Worm (Caenorhabditis elegans) whole organism, young adult: Measurements from ENCODE around the gene T28F3.8.
A peak's percentile ranks its signal among the peaks of the same experiment; 100 is the strongest.

Source experiments
- B0019.2 ChIP-seq: fragments of 200-800 bp; sonication (Bioruptor generic); conservative IDR thresholded peaks from 2 replicates; pipeline ENCODE4 v1.3.6; 2022; ENCODE audit warnings: missing genetic modification reagents, missing genetic modification characterization, missing compliant biosample characterization
- B0261.1 ChIP-seq: sonication (generic microtip); optimal IDR thresholded peaks from 2 replicates; lab custom pipeline; 2016; ENCODE audit warnings: mild to moderate bottlenecking, missing genetic modification characterization, moderate library complexity, missing compliant biosample characterization
- B0336.3 ChIP-seq: fragments of 200-800 bp; sonication (Bioruptor generic); IDR thresholded peaks from 2 replicates; pipeline ENCODE4 v1.3.6; 2022; ENCODE audit warnings: missing genetic modification characterization, missing compliant biosample characterization
- C06A6.2 ChIP-seq: fragments of 200-800 bp; sonication (Bioruptor generic); conservative IDR thresholded peaks from 2 replicates; pipeline ENCODE4 v1.3.6; 2022; ENCODE audit warnings: missing genetic modification characterization, missing compliant biosample characterization
- F33H1.4 ChIP-seq: fragments of 200-800 bp; sonication (Bioruptor generic); IDR thresholded peaks from 2 replicates; pipeline ENCODE4 v1.3.6; 2022; ENCODE audit warnings: missing genetic modification reagents, missing genetic modification characterization, missing compliant biosample characterization
- F52B5.7 ChIP-seq: sonication (generic microtip); optimal IDR thresholded peaks from 2 replicates; lab custom pipeline; 2016; ENCODE audit warnings: mild to moderate bottlenecking, missing genetic modification characterization, missing compliant biosample characterization
- K11D2.4 ChIP-seq: fragments of 200-800 bp; sonication (Bioruptor generic); IDR thresholded peaks from 2 replicates; pipeline ENCODE4 v1.3.6; 2022; ENCODE audit warnings: missing genetic modification reagents, missing genetic modification characterization, missing compliant biosample characterization
- T07F8.4 ChIP-seq: sonication (generic microtip); optimal IDR thresholded peaks from 2 replicates; lab custom pipeline; 2016; ENCODE audit warnings: mild to moderate bottlenecking, missing genetic modification characterization, moderate library complexity, missing compliant biosample characterization
- Y67H2A.10 ChIP-seq: fragments of 200-800 bp; sonication (Bioruptor generic); conservative IDR thresholded peaks from 2 replicates; pipeline ENCODE4 v1.3.6; 2022; ENCODE audit warnings: missing genetic modification reagents, missing genetic modification characterization, missing compliant biosample characterization
- ZK185.1 ChIP-seq: sonication (generic microtip); optimal IDR thresholded peaks from 2 replicates; lab custom pipeline; 2016; ENCODE audit warnings: mild to moderate bottlenecking, missing genetic modification characterization, missing compliant biosample characterization; ENCODE audit not compliant: poor library complexity, severe bottlenecking
- akir-1 ChIP-seq: fragments of 200-800 bp; sonication (Bioruptor generic); optimal IDR thresholded peaks from 2 replicates; lab custom pipeline; 2018; ENCODE audit warnings: mild to moderate bottlenecking, missing genetic modification characterization, moderate library complexity, missing compliant biosample characterization
- aptf-3 ChIP-seq: fragments of 200-800 bp; sonication (Bioruptor generic); IDR thresholded peaks from 2 replicates; pipeline ENCODE4 v1.3.6; 2022; ENCODE audit warnings: missing genetic modification characterization, missing compliant biosample characterization
- athp-1 ChIP-seq: sonication (generic microtip); optimal IDR thresholded peaks from 2 replicates; lab custom pipeline; 2017; ENCODE audit warnings: mild to moderate bottlenecking, missing genetic modification characterization, missing compliant biosample characterization
- attf-5 ChIP-seq: fragments of 200-800 bp; sonication (Bioruptor generic); optimal IDR thresholded peaks from 2 replicates; lab custom pipeline; 2018; ENCODE audit warnings: mild to moderate bottlenecking, missing genetic modification characterization, missing compliant biosample characterization
- attf-6 ChIP-seq: fragments of 200-800 bp; sonication (Bioruptor generic); IDR thresholded peaks from 2 replicates; pipeline ENCODE4 v1.3.6; 2022; ENCODE audit warnings: missing genetic modification reagents, missing genetic modification characterization, missing compliant biosample characterization
- bed-1 ChIP-seq: fragments of 200-800 bp; sonication (Bioruptor generic); IDR thresholded peaks from 2 replicates; pipeline ENCODE4 v1.3.6; 2022; ENCODE audit warnings: missing genetic modification reagents, missing genetic modification characterization, missing compliant biosample characterization
- cebp-2 ChIP-seq: fragments of 200-800 bp; sonication (Bioruptor generic); IDR thresholded peaks from 2 replicates; pipeline ENCODE4 v1.3.6; 2022; ENCODE audit warnings: missing genetic modification characterization, missing compliant biosample characterization
- ceh-100 ChIP-seq: fragments of 200-800 bp; sonication (Bioruptor generic); IDR thresholded peaks from 2 replicates; pipeline ENCODE4 v1.3.6; 2022; ENCODE audit warnings: missing genetic modification reagents, missing genetic modification characterization, missing compliant biosample characterization
- ceh-40 ChIP-seq: fragments of 200-800 bp; sonication (Bioruptor generic); IDR thresholded peaks from 2 replicates; pipeline ENCODE4 v1.3.6; 2022; ENCODE audit warnings: missing genetic modification characterization, missing compliant biosample characterization
- ceh-58 ChIP-seq: fragments of 200-800 bp; sonication (Bioruptor generic); IDR thresholded peaks from 2 replicates; pipeline ENCODE4 v1.3.6; 2022; ENCODE audit warnings: missing genetic modification characterization, missing compliant biosample characterization
- ceh-91 ChIP-seq: fragments of 200-800 bp; sonication (Bioruptor generic); IDR thresholded peaks from 2 replicates; pipeline ENCODE4 v1.3.6; 2022; ENCODE audit warnings: missing genetic modification reagents, missing genetic modification characterization, missing compliant biosample characterization
- chd-7 ChIP-seq: sonication (generic microtip); optimal IDR thresholded peaks from 2 replicates; lab custom pipeline; 2016; ENCODE audit warnings: mild to moderate bottlenecking, missing genetic modification characterization, moderate library complexity, missing compliant biosample characterization
- dox-1 ChIP-seq: fragments of 200-800 bp; sonication (Bioruptor generic); IDR thresholded peaks from 2 replicates; pipeline ENCODE4 v1.3.6; 2022; ENCODE audit warnings: missing genetic modification reagents, missing genetic modification characterization, missing compliant biosample characterization
- dpff-1 ChIP-seq: sonication (generic microtip); optimal IDR thresholded peaks from 2 replicates; lab custom pipeline; 2017; ENCODE audit warnings: mild to moderate bottlenecking, missing genetic modification characterization, missing compliant biosample characterization
- dpl-1 ChIP-seq: fragments of 150-350 bp; optimal IDR thresholded peaks from 2 replicates; lab custom pipeline; 2014; ENCODE audit warnings: missing biosample characterization, missing genetic modification reagents, missing genetic modification characterization
- hlh-26 ChIP-seq: fragments of 200-800 bp; sonication (Bioruptor generic); conservative IDR thresholded peaks from 2 replicates; pipeline ENCODE4 v1.3.6; 2022; ENCODE audit warnings: missing genetic modification reagents, missing genetic modification characterization, missing compliant biosample characterization
- hsf-1 ChIP-seq: fragments of 200-800 bp; sonication (Bioruptor generic); IDR thresholded peaks from 2 replicates; pipeline ENCODE4 v1.3.6; 2022; ENCODE audit warnings: missing genetic modification reagents, missing genetic modification characterization, missing compliant biosample characterization
- let-526 ChIP-seq: fragments of 200-800 bp; sonication (Bioruptor generic); IDR thresholded peaks from 2 replicates; pipeline ENCODE4 v1.3.6; 2022; ENCODE audit warnings: missing genetic modification reagents, missing genetic modification characterization, missing compliant biosample characterization
- lin-35 ChIP-seq, 3 experiments: fragments of 150-350 bp in 2 of 3; sonication (generic microtip) in 1 of 3; optimal IDR thresholded peaks; 2 replicates each; lab custom pipeline; 2014 to 2018; ENCODE audit warnings: missing biosample characterization in 3 of 3, missing genetic modification characterization in 3 of 3, missing genetic modification reagents in 3 of 3
- lin-40 ChIP-seq: sonication (generic microtip); optimal IDR thresholded peaks from 2 replicates; lab custom pipeline; 2016; ENCODE audit warnings: missing genetic modification characterization, mild to moderate bottlenecking, missing compliant biosample characterization, missing genotype, missing genetic modification reagents
- lir-1 ChIP-seq: fragments of 200-800 bp; sonication (Bioruptor generic); conservative IDR thresholded peaks from 2 replicates; pipeline ENCODE4 v1.3.6; 2022; ENCODE audit warnings: missing genetic modification reagents, missing genetic modification characterization, missing compliant biosample characterization
- lsy-27 ChIP-seq: sonication (generic microtip); optimal IDR thresholded peaks from 2 replicates; lab custom pipeline; 2017; ENCODE audit warnings: missing genetic modification characterization, mild to moderate bottlenecking, missing compliant biosample characterization, antibody characterized with exemption, missing genotype, borderline replicate concordance; ENCODE audit not compliant: insufficient read depth
- mes-4 ChIP-seq: sonication (generic microtip); optimal IDR thresholded peaks from 2 replicates; lab custom pipeline; 2016; ENCODE audit warnings: missing genotype, missing genetic modification characterization, missing compliant biosample characterization
- nfyb-1 ChIP-seq: fragments of 200-800 bp; sonication (Bioruptor generic); IDR thresholded peaks from 2 replicates; pipeline ENCODE4 v1.3.6; 2022; ENCODE audit warnings: missing genetic modification reagents, missing genetic modification characterization, missing compliant biosample characterization
- repo-1 ChIP-seq: sonication (generic microtip); optimal IDR thresholded peaks from 2 replicates; lab custom pipeline; 2017; ENCODE audit warnings: mild to moderate bottlenecking, missing genetic modification characterization, missing compliant biosample characterization
- rpc-1 ChIP-seq, 2 experiments: fragments of 150-350 bp in 1 of 2; sonication (generic microtip) in 1 of 2; optimal IDR thresholded peaks; 2 replicates each; lab custom pipeline; 2014 to 2018; ENCODE audit warnings: missing biosample characterization in 1 of 2, missing genetic modification characterization in 1 of 2, missing genetic modification reagents in 1 of 2, missing genotype in 1 of 2
- sdz-38 ChIP-seq: sonication (generic microtip); optimal IDR thresholded peaks from 2 replicates; lab custom pipeline; 2016; ENCODE audit warnings: missing genotype, missing genetic modification characterization, missing compliant biosample characterization
- snpc-1.1 ChIP-seq: sonication (generic microtip); optimal IDR thresholded peaks from 2 replicates; lab custom pipeline; 2017; ENCODE audit warnings: missing genetic modification characterization, mild to moderate bottlenecking, missing compliant biosample characterization, antibody characterized with exemption, moderate library complexity, missing genotype, missing genetic modification reagents; ENCODE audit not compliant: insufficient read depth
- snpc-1.3 ChIP-seq: sonication (generic microtip); optimal IDR thresholded peaks from 2 replicates; lab custom pipeline; 2017; ENCODE audit warnings: missing genetic modification characterization, mild to moderate bottlenecking, missing compliant biosample characterization, antibody characterized with exemption, moderate library complexity, missing genotype, missing genetic modification reagents; ENCODE audit not compliant: insufficient read depth
- somi-1 ChIP-seq: fragments of 200-800 bp; sonication (Bioruptor generic); optimal IDR thresholded peaks from 2 replicates; lab custom pipeline; 2018; ENCODE audit warnings: mild to moderate bottlenecking, missing genetic modification characterization, missing compliant biosample characterization
- tbp1 ChIP-seq: fragments of 200-800 bp; sonication (Bioruptor generic); optimal IDR thresholded peaks from 2 replicates; lab custom pipeline; 2018; ENCODE audit warnings: mild to moderate bottlenecking, missing genetic modification characterization, missing compliant biosample characterization
- tbx-9 ChIP-seq: sonication (generic microtip); optimal IDR thresholded peaks from 2 replicates; lab custom pipeline; 2016; ENCODE audit warnings: borderline replicate concordance, missing genetic modification characterization, inconsistent platforms, missing compliant biosample characterization
- zfh-2 ChIP-seq: fragments of 200-800 bp; sonication (Bioruptor generic); conservative IDR thresholded peaks from 2 replicates; pipeline ENCODE4 v1.3.6; 2022; ENCODE audit warnings: missing genetic modification reagents, missing genetic modification characterization, missing compliant biosample characterization
- zim-3 ChIP-seq: sonication (generic microtip); optimal IDR thresholded peaks from 2 replicates; lab custom pipeline; 2017; ENCODE audit warnings: mild to moderate bottlenecking, missing genetic modification characterization, moderate library complexity, missing compliant biosample characterization
- ztf-28 ChIP-seq: fragments of 200-800 bp; sonication (Bioruptor generic); IDR thresholded peaks from 2 replicates; pipeline ENCODE4 v1.3.6; 2022; ENCODE audit warnings: missing genetic modification reagents, missing genetic modification characterization, missing compliant biosample characterization

The T28F3.8 gene

DNA sequence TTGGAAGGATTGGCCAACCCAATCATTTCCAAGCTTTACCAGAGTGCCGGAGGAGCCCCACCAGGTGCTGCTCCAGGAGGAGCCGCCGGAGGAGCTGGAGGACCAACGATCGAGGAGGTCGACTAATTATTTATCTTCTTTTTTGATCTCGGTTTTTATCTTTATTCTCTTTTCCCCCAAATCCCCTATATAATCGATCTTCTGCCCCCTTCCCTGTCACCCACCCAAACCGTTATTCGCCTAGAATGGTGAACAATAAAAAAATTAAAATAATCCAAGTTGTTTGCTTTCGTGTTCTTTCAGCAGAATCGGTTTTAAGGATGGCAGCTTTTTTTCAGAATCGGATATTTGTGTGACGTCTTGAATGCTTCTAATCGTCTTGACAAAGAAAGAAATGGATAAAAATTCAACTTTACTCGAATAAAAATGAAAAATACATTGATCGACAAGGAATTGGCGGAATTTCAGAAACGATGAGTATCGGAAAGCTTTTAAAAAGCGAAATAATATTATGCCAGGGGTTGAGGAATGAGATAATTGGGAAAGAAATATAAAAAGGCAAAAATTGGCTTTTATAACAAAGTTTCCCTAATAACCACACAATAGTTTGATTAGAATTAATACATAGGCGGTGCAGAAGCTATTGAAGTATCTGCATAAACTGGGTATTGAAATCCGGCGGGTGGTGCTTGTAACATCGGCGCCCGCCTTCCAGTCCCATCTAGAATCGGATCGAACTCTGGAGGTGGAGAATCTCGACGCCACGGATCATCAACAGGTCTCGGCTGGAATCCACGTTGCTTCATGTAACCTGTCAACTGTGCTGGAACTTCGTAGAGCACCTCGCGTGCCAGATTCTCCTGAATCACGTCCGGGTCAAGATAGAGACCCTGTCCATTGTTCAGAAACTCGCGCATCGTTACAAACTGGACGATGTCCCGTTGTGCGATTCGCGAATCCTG lies 25.8 kb downstream of the T28F3.8 start (continued):
- peak; percentile 6; the same call in 1 of the 2 replicates for TF ChIP-seq F33H1.4 (GFP tag; lab: Robert Waterston, UW)
- TF ChIP-seq hlh-26 (GFP tag; lab: Robert Waterston, UW) = no peak
- TF ChIP-seq snpc-1.1 = peak; percentile 72
- no peak for TF ChIP-seq cebp-2 (GFP tag; lab: Robert Waterston, UW)
- peak; percentile 88 for TF ChIP-seq zim-3
- TF ChIP-seq dox-1 = peak; percentile 82
- TF ChIP-seq lin-35 (GFP tag; optimal IDR thresholded peaks at IDR 0.05; lab: Kevin White, UChicago) = peak in 2 of 3 experiments; percentile 69 to 70
- TF ChIP-seq ZK185.1 (tag; lab: Kevin White, UChicago) = peak; percentile 67
- peak; percentile 97 for TF ChIP-seq attf-6
- TF ChIP-seq aptf-3 (GFP tag; lab: Robert Waterston, UW) = peak; percentile 73; the same call in 1 of the 2 replicates
- peak; percentile 91 for TF ChIP-seq hsf-1
- peak; percentile 72 for TF ChIP-seq attf-5 (GFP tag; lab: Kevin White, UChicago)
- no peak for TF ChIP-seq rpc-1 (optimal IDR thresholded peaks at IDR 0.05; lab: Kevin White, UChicago)
- no peak for TF ChIP-seq rpc-1 (tag; optimal IDR thresholded peaks at IDR 0.05; lab: Kevin White, UChicago)
- peak; percentile 43 for TF ChIP-seq somi-1 (GFP tag; lab: Kevin White, UChicago)
- TF ChIP-seq sdz-38 = no peak
- no peak for TF ChIP-seq ztf-28 (GFP tag; lab: Robert Waterston, UW)
- TF ChIP-seq C06A6.2 (GFP tag; lab: Robert Waterston, UW) = peak; percentile 9; the same call in 1 of the 2 replicates
- peak; percentile 13 for TF ChIP-seq mes-4 (tag; lab: Kevin White, UChicago)
- peak; percentile 95 for TF ChIP-seq snpc-1.3 (tag; lab: Kevin White, UChicago)
- peak; percentile 96 for TF ChIP-seq zfh-2 (GFP tag; lab: Robert Waterston, UW)
- TF ChIP-seq B0336.3 (GFP tag; lab: Robert Waterston, UW) = peak; percentile 96
- TF ChIP-seq dpl-1 = no peak
- peak; percentile 82 for TF ChIP-seq lin-40 (tag; lab: Kevin White, UChicago)
- peak; percentile 96 for TF ChIP-seq athp-1
- TF ChIP-seq dpff-1 = peak; percentile 67
- peak; percentile 65; the same call in 1 of the 2 replicates for TF ChIP-seq K11D2.4 (GFP tag; lab: Robert Waterston, UW)
- peak; percentile 64 for TF ChIP-seq chd-7 (tag; lab: Kevin White, UChicago)
- 0 out of 2 replicates have a peak, but pooled peaks have one; percentile 13 for TF ChIP-seq let-526 (GFP tag; lab: Robert Waterston, UW)
- no peak for TF ChIP-seq lsy-27
- peak; percentile 79 for TF ChIP-seq F52B5.7
- peak; percentile 89; the same call in 1 of the 2 replicates for TF ChIP-seq ceh-58
- TF ChIP-seq lir-1 (GFP tag; lab: Robert Waterston, UW) = no peak; the same call in 1 of the 2 replicates
- TF ChIP-seq ceh-100 = peak; percentile 79; the same call in 1 of the 2 replicates
- peak; percentile 71 for TF ChIP-seq T07F8.4
- TF ChIP-seq nfyb-1 (GFP tag; lab: Robert Waterston, UW) = peak; percentile 89
- no peak for TF ChIP-seq Y67H2A.10 (GFP tag; lab: Robert Waterston, UW)
- peak; percentile 90; the same call in 1 of the 2 replicates for TF ChIP-seq bed-1 (GFP tag; lab: Robert Waterston, UW)
- TF ChIP-seq akir-1 (GFP tag; lab: Kevin White, UChicago) = no peak
- TF ChIP-seq tbp1 (GFP tag; lab: Kevin White, UChicago) = peak; percentile 76
- TF ChIP-seq tbx-9 (tag; lab: Kevin White, UChicago) = peak; percentile 83
- TF ChIP-seq ceh-40 = peak; percentile 70
- TF ChIP-seq B0019.2 = peak; percentile 27; the same call in 1 of the 2 replicates
- no peak; the same call in 1 of the 2 replicates for TF ChIP-seq ceh-91
- peak; percentile 97 for TF ChIP-seq repo-1 (tag; lab: Kevin White, UChicago)
- peak; percentile 27 for TF ChIP-seq B0261.1 (tag; lab: Kevin White, UChicago)
